Fruit fly (Drosophila melanogaster) whole organism: Measurements from ENCODE around the gene CG15177.

Experiments used
- CG8478 ChIP-seq: fragments of >200 bp; optimal IDR thresholded peaks from 2 replicates; lab custom pipeline; 2018; ENCODE audit warnings: inconsistent platforms
- EcR ChIP-seq, 2 experiments: fragments of >200 bp; optimal IDR thresholded peaks; 2 replicates each; lab custom pipeline; 2017; ENCODE audit warnings: missing biosample characterization in 2 of 2, missing genetic modification characterization in 2 of 2, missing genetic modification reagents in 2 of 2
- pan ChIP-seq: fragments of >200 bp; optimal IDR thresholded peaks from 2 replicates; lab custom pipeline; 2017
- psq ChIP-seq: fragments of >200 bp; optimal IDR thresholded peaks from 2 replicates; lab custom pipeline; 2017
- usp ChIP-seq: fragments of >200 bp; optimal IDR thresholded peaks from 2 replicates; lab custom pipeline; 2017; ENCODE audit warnings: missing biosample characterization, missing genetic modification characterization, mixed read lengths

dm6 chr3R:6629221-6629620 is at the start of gene CG15177:
- TF ChIP-seq pan (lab: Kevin White, UChicago) (no peak), usp (no peak), EcR (GFP tag; optimal IDR thresholded peaks at IDR 0.05; lab: Kevin White, UChicago) (no peak), CG8478 (lab: Kevin White, UChicago) (no peak), psq (lab: Kevin White, UChicago) (no peak)
